Worm (Caenorhabditis elegans) whole organism, young adult: ENCODE measurements around the gene mec-10.

Experiments used
- F52B5.7 ChIP-seq: sonication (generic microtip); optimal IDR thresholded peaks from 2 replicates; lab custom pipeline; 2016; ENCODE audit warnings: mild to moderate bottlenecking, missing genetic modification characterization, missing compliant biosample characterization
- ets-4 ChIP-seq: fragments of 200-800 bp; sonication (Bioruptor generic); optimal IDR thresholded peaks from 2 replicates; lab custom pipeline; 2018; ENCODE audit warnings: mild to moderate bottlenecking, missing genetic modification characterization, missing compliant biosample characterization
- hlh-12 ChIP-seq: sonication (generic microtip); optimal IDR thresholded peaks from 2 replicates; lab custom pipeline; 2016; ENCODE audit warnings: missing genetic modification characterization, missing compliant biosample characterization
- madf-10 ChIP-seq: sonication (generic microtip); optimal IDR thresholded peaks from 2 replicates; lab custom pipeline; 2016; ENCODE audit warnings: mild to moderate bottlenecking, missing genetic modification characterization, missing compliant biosample characterization
- unc-130 ChIP-seq: sonication (generic microtip); optimal IDR thresholded peaks from 2 replicates; lab custom pipeline; 2016; ENCODE audit warnings: missing genetic modification reagents, missing genetic modification characterization, missing compliant biosample characterization

DNA sequence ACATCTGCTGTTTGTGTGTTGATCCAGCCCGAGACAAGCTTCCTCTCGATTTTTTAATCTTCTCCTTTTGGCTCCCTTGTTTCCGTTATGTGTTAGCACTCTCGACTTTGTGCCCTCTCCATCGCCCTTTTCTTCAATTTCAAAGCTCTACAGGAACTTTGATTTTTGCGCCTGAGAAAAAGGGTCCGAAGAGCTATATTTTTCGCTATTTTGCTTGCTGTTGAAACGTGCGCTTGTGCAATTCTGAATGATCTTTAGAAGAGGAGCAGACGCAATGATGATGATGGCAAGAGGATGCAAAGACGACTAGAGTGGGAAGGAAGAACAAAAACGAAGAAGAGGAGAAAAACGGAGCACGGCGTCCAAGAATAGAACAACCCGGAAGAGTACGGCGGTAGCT is 11.6 kb upstream of the mec-10 start:
- no peak for TF ChIP-seq madf-10 (tag; lab: Kevin White, UChicago)
- TF ChIP-seq unc-130 (GFP tag; lab: Kevin White, UChicago) = no peak
- TF ChIP-seq ets-4 (GFP tag; lab: Kevin White, UChicago) = no peak
- TF ChIP-seq hlh-12 (tag; lab: Kevin White, UChicago) = no peak
- no peak for TF ChIP-seq F52B5.7 (tag; lab: Kevin White, UChicago)
